Fruit fly (Drosophila melanogaster) whole organism, embryonic: Measurements from ENCODE around the gene Wdr92.

Source experiments
- Awh ChIP-seq: fragments of 200-800 bp; sonication (Bioruptor generic); IDR thresholded peaks from 2 replicates; pipeline ENCODE4, ENCODE4 v1.3.6; 2022; ENCODE audit warnings: missing biosample characterization, missing genetic modification characterization
- BtbVII ChIP-seq: fragments of 200-800 bp; sonication (Bioruptor generic); optimal IDR thresholded peaks from 3 replicates; lab custom pipeline; 2017; ENCODE audit warnings: missing biosample characterization, mild to moderate bottlenecking, missing genetic modification characterization
- CG11560 ChIP-seq: fragments of 200-800 bp; sonication (Bioruptor generic); IDR thresholded peaks from 3 replicates; pipeline ENCODE4 v1.3.6; 2022; ENCODE audit warnings: missing biosample characterization, missing genetic modification characterization
- CG15073 ChIP-seq: fragments of 200-800 bp; sonication (Bioruptor generic); optimal IDR thresholded peaks from 2 replicates; lab custom pipeline; 2016; ENCODE audit warnings: missing biosample characterization, missing genetic modification characterization
- CG1529 ChIP-seq: fragments of 200-800 bp; sonication (Bioruptor generic); optimal IDR thresholded peaks from 3 replicates; lab custom pipeline; 2018; ENCODE audit warnings: missing biosample characterization, missing genetic modification characterization
- CG1602 ChIP-seq: fragments of 200-800 bp; sonication (Bioruptor generic); optimal IDR thresholded peaks from 3 replicates; lab custom pipeline; 2016; ENCODE audit warnings: missing biosample characterization, missing genetic modification characterization
- CG1647 ChIP-seq: fragments of 200-800 bp; sonication (Bioruptor generic); optimal IDR thresholded peaks from 3 replicates; lab custom pipeline; 2016; ENCODE audit warnings: missing biosample characterization, missing genetic modification characterization
- CG16813 ChIP-seq: fragments of 200-800 bp; sonication (Bioruptor generic); IDR thresholded peaks from 3 replicates; pipeline ENCODE4 v1.3.6; 2022; ENCODE audit warnings: missing biosample characterization, missing genetic modification characterization; ENCODE audit not compliant: partially characterized antibody
- CG17802 ChIP-seq: fragments of 200-800 bp; sonication (Bioruptor generic); optimal IDR thresholded peaks from 2 replicates; lab custom pipeline; 2018; ENCODE audit warnings: missing biosample characterization, mild to moderate bottlenecking, missing genetic modification characterization, moderate library complexity
- CG17912 ChIP-seq: fragments of 200-800 bp; sonication (Bioruptor generic); optimal IDR thresholded peaks from 2 replicates; lab custom pipeline; 2018; ENCODE audit warnings: missing biosample characterization, mild to moderate bottlenecking, missing genetic modification characterization
- CG18476 ChIP-seq: fragments of 200-800 bp; sonication (Bioruptor generic); optimal IDR thresholded peaks from 2 replicates; lab custom pipeline; 2016; ENCODE audit warnings: missing biosample characterization, mild to moderate bottlenecking, missing genetic modification characterization
- CG3407 ChIP-seq: fragments of 200-800 bp; sonication (Bioruptor generic); optimal IDR thresholded peaks from 2 replicates; lab custom pipeline; 2018; ENCODE audit warnings: missing biosample characterization, mild to moderate bottlenecking, missing genetic modification characterization
- CG34376 ChIP-seq: fragments of 200-800 bp; sonication (Bioruptor generic); optimal IDR thresholded peaks from 2 replicates; lab custom pipeline; 2018; ENCODE audit warnings: missing biosample characterization, mild to moderate bottlenecking, missing genetic modification characterization
- CG3726 ChIP-seq: fragments of 200-800 bp; sonication (Bioruptor generic); IDR thresholded peaks from 3 replicates; pipeline ENCODE4, ENCODE4 v1.3.6; 2022; ENCODE audit warnings: missing biosample characterization, missing genetic modification characterization
- CG6791 ChIP-seq: fragments of 200-800 bp; sonication (Bioruptor generic); IDR thresholded peaks from 3 replicates; pipeline ENCODE4 v1.3.6; 2022; ENCODE audit warnings: missing biosample characterization, missing genetic modification characterization; ENCODE audit not compliant: partially characterized antibody
- CG7839 ChIP-seq: fragments of 200-800 bp; sonication (Bioruptor generic); optimal IDR thresholded peaks from 3 replicates; lab custom pipeline; 2018; ENCODE audit warnings: missing biosample characterization, mild to moderate bottlenecking, missing genetic modification characterization, moderate library complexity
- CG7928 ChIP-seq: fragments of 200-800 bp; sonication (Bioruptor generic); optimal IDR thresholded peaks from 2 replicates; lab custom pipeline; 2017; ENCODE audit warnings: missing biosample characterization, mild to moderate bottlenecking, missing genetic modification characterization
- CG8924 ChIP-seq: fragments of 200-800 bp; optimal IDR thresholded peaks from 3 replicates; lab custom pipeline; 2019; ENCODE audit warnings: missing biosample characterization, mild to moderate bottlenecking, missing genetic modification characterization, moderate library complexity
- CTCF ChIP-seq: fragments of 200-800 bp; sonication (Bioruptor generic); optimal IDR thresholded peaks from 2 replicates; lab custom pipeline; 2017; ENCODE audit warnings: missing biosample characterization, mild to moderate bottlenecking, missing genetic modification characterization, moderate library complexity
- CkIIα-i1 ChIP-seq: fragments of 200-800 bp; sonication (Bioruptor generic); IDR thresholded peaks from 2 replicates; pipeline ENCODE4 v1.3.6; 2022; ENCODE audit warnings: missing biosample characterization, missing genetic modification characterization
- CrebB ChIP-seq: fragments of 200-800 bp; sonication (Bioruptor generic); optimal IDR thresholded peaks from 3 replicates; lab custom pipeline; 2018; ENCODE audit warnings: missing biosample characterization, mild to moderate bottlenecking, missing genetic modification characterization
- Dip2 ChIP-seq: fragments of 200-800 bp; sonication (Bioruptor generic); IDR thresholded peaks from 2 replicates; pipeline ENCODE4 v1.3.6; 2022; ENCODE audit warnings: missing biosample characterization, missing genetic modification characterization
- Fer1 ChIP-seq: fragments of 200-800 bp; sonication (Bioruptor generic); optimal IDR thresholded peaks from 2 replicates; lab custom pipeline; 2017; ENCODE audit warnings: missing biosample characterization, mild to moderate bottlenecking, missing genetic modification characterization
- HLH4C ChIP-seq: fragments of 200-800 bp; sonication (Bioruptor generic); IDR thresholded peaks from 3 replicates; pipeline ENCODE4 v1.3.6; 2022; ENCODE audit warnings: missing biosample characterization, missing genetic modification characterization; ENCODE audit not compliant: partially characterized antibody
- Hand ChIP-seq: fragments of 200-800 bp; sonication (Bioruptor generic); optimal IDR thresholded peaks from 2 replicates; lab custom pipeline; 2017; ENCODE audit warnings: mild to moderate bottlenecking, missing biosample characterization, missing genetic modification reagents, missing genetic modification characterization
- Hey ChIP-seq: fragments of 200-800 bp; sonication (Bioruptor generic); optimal IDR thresholded peaks from 3 replicates; lab custom pipeline; 2018; ENCODE audit warnings: missing biosample characterization, mild to moderate bottlenecking, missing genetic modification characterization
- Nf-YB ChIP-seq: fragments of 200-800 bp; sonication (Bioruptor generic); optimal IDR thresholded peaks from 3 replicates; lab custom pipeline; 2019; ENCODE audit warnings: missing biosample characterization, mild to moderate bottlenecking, missing genetic modification characterization, moderate library complexity
- Scr ChIP-seq: fragments of 200-800 bp; sonication (Bioruptor generic); IDR thresholded peaks from 2 replicates; pipeline ENCODE4 v1.3.6; 2022; ENCODE audit warnings: missing biosample characterization, missing genetic modification characterization; ENCODE audit not compliant: partially characterized antibody
- Spps ChIP-seq: fragments of 200-800 bp; sonication (Bioruptor generic); optimal IDR thresholded peaks from 2 replicates; lab custom pipeline; 2018; ENCODE audit warnings: missing biosample characterization, mild to moderate bottlenecking, missing genetic modification characterization
- Sry-β ChIP-seq: fragments of 200-800 bp; sonication (Bioruptor generic); optimal IDR thresholded peaks from 2 replicates; lab custom pipeline; 2018; ENCODE audit warnings: missing biosample characterization, mild to moderate bottlenecking, missing genetic modification characterization, moderate library complexity
- Sry-δ ChIP-seq: fragments of 200-800 bp; sonication (Bioruptor generic); optimal IDR thresholded peaks from 2 replicates; lab custom pipeline; 2016; ENCODE audit warnings: missing biosample characterization, missing genetic modification characterization
- Ssrp ChIP-seq: fragments of 200-800 bp; sonication (Bioruptor generic); optimal IDR thresholded peaks from 2 replicates; lab custom pipeline; 2018; ENCODE audit warnings: missing biosample characterization, mild to moderate bottlenecking, missing genetic modification characterization, moderate library complexity
- ab ChIP-seq: fragments of 200-800 bp; sonication (Bioruptor generic); optimal IDR thresholded peaks from 2 replicates; lab custom pipeline; 2016; ENCODE audit warnings: missing biosample characterization, missing genetic modification characterization
- ap ChIP-seq: fragments of 200-800 bp; sonication (Bioruptor generic); IDR thresholded peaks from 2 replicates; pipeline ENCODE4 v1.3.6; 2022; ENCODE audit warnings: missing biosample characterization, missing genetic modification characterization
- cad ChIP-seq: fragments of >200 bp; optimal IDR thresholded peaks from 2 replicates; lab custom pipeline; 2017; ENCODE audit warnings: missing biosample characterization, missing genetic modification characterization
- crp ChIP-seq, 2 experiments: fragments of 200-800 bp; sonication (Bioruptor generic); optimal IDR thresholded peaks; 2 replicates in 1 of 2; 3 replicates in 1 of 2; lab custom pipeline; 2017; ENCODE audit warnings: missing biosample characterization in 2 of 2, missing genetic modification characterization in 2 of 2, mild to moderate bottlenecking in 1 of 2, moderate library complexity in 1 of 2
- da ChIP-seq: fragments of 200-800 bp; sonication (Bioruptor generic); optimal IDR thresholded peaks from 2 replicates; lab custom pipeline; 2016; ENCODE audit warnings: missing biosample characterization, missing genetic modification characterization
- dimm ChIP-seq: fragments of 200-800 bp; sonication (Bioruptor generic); IDR thresholded peaks from 2 replicates; pipeline ENCODE4 v1.3.6; 2022; ENCODE audit warnings: missing biosample characterization, missing genetic modification characterization
- ftz-f1 ChIP-seq: fragments of 200-800 bp; sonication (Bioruptor generic); optimal IDR thresholded peaks from 2 replicates; lab custom pipeline; 2016; ENCODE audit warnings: missing biosample characterization, missing genetic modification characterization
- h ChIP-seq: fragments of >200 bp; optimal IDR thresholded peaks from 2 replicates; lab custom pipeline; 2017
- ham ChIP-seq: fragments of 200-800 bp; sonication (Bioruptor generic); IDR thresholded peaks from 2 replicates; pipeline ENCODE4 v1.3.6; 2022; ENCODE audit warnings: missing biosample characterization, missing genetic modification characterization
- jing ChIP-seq: fragments of 200-800 bp; sonication (Bioruptor generic); optimal IDR thresholded peaks from 2 replicates; lab custom pipeline; 2018; ENCODE audit warnings: missing biosample characterization, mild to moderate bottlenecking, missing genetic modification characterization
- lmd ChIP-seq: fragments of 200-800 bp; sonication (Bioruptor generic); IDR thresholded peaks from 2 replicates; pipeline ENCODE4 v1.3.6; 2022; ENCODE audit warnings: missing biosample characterization, missing genetic modification characterization
- lola ChIP-seq, 3 experiments: fragments of >200 bp in 2 of 3; fragments of 200-800 bp in 1 of 3; sonication (Bioruptor generic) in 1 of 3; optimal IDR thresholded peaks; 2 replicates each; lab custom pipeline; 2017 to 2019; ENCODE audit warnings: missing biosample characterization in 3 of 3, missing genetic modification characterization in 3 of 3, mild to moderate bottlenecking in 1 of 3, moderate library complexity in 1 of 3
- nerfin-1 ChIP-seq: fragments of 200-800 bp; sonication (Bioruptor generic); optimal IDR thresholded peaks from 3 replicates; lab custom pipeline; 2019; ENCODE audit warnings: missing biosample characterization, mild to moderate bottlenecking, missing genetic modification characterization, moderate library complexity
- row ChIP-seq: fragments of 200-800 bp; sonication (Bioruptor generic); IDR thresholded peaks from 3 replicates; pipeline ENCODE4 v1.3.6; 2022; ENCODE audit warnings: missing biosample characterization, missing genetic modification characterization
- sna ChIP-seq: fragments of 200-800 bp; sonication (Bioruptor generic); IDR thresholded peaks from 2 replicates; pipeline ENCODE4 v1.3.6; 2022; ENCODE audit warnings: missing biosample characterization, missing genetic modification characterization; ENCODE audit not compliant: partially characterized antibody
- sob ChIP-seq: fragments of 200-800 bp; sonication (Bioruptor generic); IDR thresholded peaks from 2 replicates; pipeline ENCODE4 v1.3.6; 2022; ENCODE audit warnings: missing biosample characterization, missing genetic modification characterization
- vnd ChIP-seq: fragments of 200-800 bp; sonication (Bioruptor generic); IDR thresholded peaks from 3 replicates; pipeline ENCODE4 v1.3.6; 2022; ENCODE audit warnings: missing biosample characterization, missing genetic modification characterization; ENCODE audit not compliant: partially characterized antibody
- vvl ChIP-seq: fragments of 200-800 bp; sonication (Bioruptor generic); IDR thresholded peaks from 2 replicates; pipeline ENCODE4 v1.3.6; 2022; ENCODE audit warnings: missing biosample characterization, missing genetic modification characterization
- zen2 ChIP-seq: fragments of 200-800 bp; sonication (Bioruptor generic); IDR thresholded peaks from 3 replicates; pipeline ENCODE4 v1.3.6; 2022; ENCODE audit warnings: missing biosample characterization, missing genetic modification characterization; ENCODE audit not compliant: partially characterized antibody

The Wdr92 gene

dm6 chr3L:17907609-17908160, at the start of gene Wdr92, which contains the start of gene Prestin:
TSS of gene Wdr92 (plus strand) at chr3L:17908143.
TSS of gene Prestin (minus strand) at chr3L:17907812.
- no peak for TF ChIP-seq CG17912 (GFP tag; lab: Kevin White, UChicago)
- peak; percentile 54; the same call in 1 of the 2 replicates for TF ChIP-seq Awh (GFP tag; lab: Robert Waterston, UW)
- TF ChIP-seq Scr (GFP tag; lab: Robert Waterston, UW): peak; percentile 90
- TF ChIP-seq vnd (GFP tag; lab: Robert Waterston, UW): peak; percentile 75
- no peak for TF ChIP-seq CG3726 (GFP tag; lab: Robert Waterston, UW)
- no peak for TF ChIP-seq Ssrp
- no peak for TF ChIP-seq cad (GFP tag; lab: Kevin White, UChicago)
- peak; percentile 56 for TF ChIP-seq CTCF (GFP tag; lab: Kevin White, UChicago)
- TF ChIP-seq Dip2 (GFP tag; lab: Robert Waterston, UW): no peak
- peak; percentile 75 for TF ChIP-seq CG16813 (GFP tag; lab: Robert Waterston, UW)
- TF ChIP-seq CG7928 (GFP tag; lab: Kevin White, UChicago): no peak
- peak; percentile 61 for TF ChIP-seq ftz-f1
- peak in 1 of 3 experiments; percentile 6 for TF ChIP-seq lola (GFP tag; optimal IDR thresholded peaks at IDR 0.05; lab: Kevin White, UChicago)
- TF ChIP-seq Sry-δ (GFP tag; lab: Kevin White, UChicago): peak; percentile 51
- TF ChIP-seq CG1529 (GFP tag; lab: Kevin White, UChicago): no peak
- peak; percentile 72 for TF ChIP-seq row (GFP tag; lab: Robert Waterston, UW)
- no peak for TF ChIP-seq CG18476 (GFP tag; lab: Kevin White, UChicago)
- TF ChIP-seq lmd (GFP tag; lab: Robert Waterston, UW): no peak
- no peak for TF ChIP-seq Hey
- no peak for TF ChIP-seq CG11560 (tag; lab: Robert Waterston, UW)
- peak; percentile 57 for TF ChIP-seq CG34376 (GFP tag; lab: Kevin White, UChicago)
- peak; percentile 9 for TF ChIP-seq CG7839 (tag; lab: Kevin White, UChicago)
- peak; percentile 43; the same call in 1 of the 2 replicates for TF ChIP-seq vvl
- TF ChIP-seq sna (GFP tag; lab: Robert Waterston, UW): peak; percentile 94
- TF ChIP-seq h (lab: Kevin White, UChicago): no peak
- TF ChIP-seq CG1602 (GFP tag; lab: Kevin White, UChicago): no peak
- no peak for TF ChIP-seq CG17802 (tag; lab: Kevin White, UChicago)
- no peak for TF ChIP-seq jing (GFP tag; lab: Kevin White, UChicago)
- no peak for TF ChIP-seq ham (GFP tag; lab: Robert Waterston, UW)
- no peak; the same call in 1 of the 3 replicates for TF ChIP-seq zen2 (GFP tag; lab: Robert Waterston, UW)
- TF ChIP-seq ap: no peak
- peak; percentile 41 for TF ChIP-seq Hand (GFP tag; lab: Kevin White, UChicago)
- TF ChIP-seq nerfin-1 (tag; lab: Kevin White, UChicago): no peak
- no peak for TF ChIP-seq Sry-β (GFP tag; lab: Kevin White, UChicago)
- no peak for TF ChIP-seq dimm
- TF ChIP-seq CG3407 (GFP tag; lab: Kevin White, UChicago): no peak
- no peak for TF ChIP-seq CkIIα-i1 (GFP tag; lab: Robert Waterston, UW)
- TF ChIP-seq BtbVII (GFP tag; lab: Kevin White, UChicago): no peak
- TF ChIP-seq CG15073 (GFP tag; lab: Kevin White, UChicago): no peak
- no peak for TF ChIP-seq CG8924 (tag; lab: Kevin White, UChicago)
- peak; percentile 73; the same call in 2 of the 3 replicates for TF ChIP-seq CG6791 (GFP tag; lab: Robert Waterston, UW)
- peak; percentile 59 to 98 for TF ChIP-seq crp (GFP tag; optimal IDR thresholded peaks at IDR 0.05; lab: Kevin White, UChicago)
- TF ChIP-seq da (GFP tag; lab: Kevin White, UChicago): no peak
- TF ChIP-seq HLH4C (GFP tag; lab: Robert Waterston, UW): no peak; the same call in none of the 3 replicates
- TF ChIP-seq Nf-YB: no peak
- peak; percentile 13; the same call in 1 of the 2 replicates for TF ChIP-seq sob (GFP tag; lab: Robert Waterston, UW)
- TF ChIP-seq Spps (tag; lab: Kevin White, UChicago): no peak
- peak; percentile 72 for TF ChIP-seq Fer1 (GFP tag; lab: Kevin White, UChicago)
- TF ChIP-seq CG1647 (GFP tag; lab: Kevin White, UChicago): no peak
- TF ChIP-seq ab (GFP tag; lab: Kevin White, UChicago): no peak
- no peak for TF ChIP-seq CrebB (tag; lab: Kevin White, UChicago)
